Fruit fly (Drosophila melanogaster): ENCODE measurements around the gene CG42661.

The CG42661 gene

dm6 chr3L:7465209-7465608 lies at the start of gene CG42661, which contains the start of the genes CG42660 and Tsp66A:
TSS of gene CG42661 (plus strand) at chr3L:7465509.
TSS of gene CG42660 (plus strand) at chr3L:7465509.
TSS of gene Tsp66A (plus strand) at chr3L:7465509.
- no peak for TF ChIP-seq noc (tag; optimal IDR thresholded peaks at IDR 0.05)

- no peak for TF ChIP-seq noc (tag; optimal IDR thresholded peaks at IDR 0.05)
These were observed 42.7 kb upstream of the CG42661 start for dm6 chr3L:7422578-7422977.

DNA sequence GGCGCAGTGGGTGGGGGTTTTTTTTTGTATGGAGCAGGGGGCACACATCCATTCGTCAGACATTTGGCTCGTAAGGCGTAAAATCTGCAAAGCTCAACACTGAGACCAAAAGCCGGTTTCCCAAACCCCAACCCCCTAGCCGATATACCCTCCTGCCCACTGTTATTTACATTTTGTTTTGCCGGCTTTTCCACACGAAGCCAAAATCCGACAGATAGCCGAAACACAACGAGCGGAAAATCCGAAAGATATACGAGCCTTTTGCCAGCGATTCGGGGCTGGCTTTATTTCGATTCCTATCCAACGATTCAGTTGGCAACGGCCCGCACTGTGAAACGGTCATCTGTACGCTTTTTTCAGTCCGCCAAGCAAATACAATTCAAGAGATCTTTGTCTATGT lies 41.8 kb upstream of the CG42661 start, which contains the start of gene CG42458:
Gene CG42458, plus strand, starts transcription at position 311 of the 400 bp plus-strand sequence.
- no peak for TF ChIP-seq noc (tag; optimal IDR thresholded peaks at IDR 0.05)

DNA sequence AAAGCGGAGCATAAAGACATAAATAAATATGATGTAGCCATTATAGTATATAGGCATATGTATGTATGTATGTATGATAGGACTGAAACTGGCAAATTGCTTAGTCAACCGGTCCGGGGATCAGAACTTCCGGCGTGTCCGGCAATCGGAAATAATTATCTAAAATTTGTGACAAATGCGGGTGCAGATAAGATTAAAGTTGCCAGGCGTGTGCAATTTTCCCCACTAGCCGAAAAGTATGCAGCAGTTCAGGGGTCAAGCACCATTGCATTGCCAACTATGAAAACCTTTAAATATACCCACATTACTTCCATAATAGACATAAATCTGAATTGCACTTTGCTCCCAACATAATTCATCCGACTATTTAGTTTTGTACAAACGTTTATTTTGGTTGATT lies 33.0 kb upstream of the CG42661 start:
- no peak for TF ChIP-seq noc (tag; optimal IDR thresholded peaks at IDR 0.05)

DNA sequence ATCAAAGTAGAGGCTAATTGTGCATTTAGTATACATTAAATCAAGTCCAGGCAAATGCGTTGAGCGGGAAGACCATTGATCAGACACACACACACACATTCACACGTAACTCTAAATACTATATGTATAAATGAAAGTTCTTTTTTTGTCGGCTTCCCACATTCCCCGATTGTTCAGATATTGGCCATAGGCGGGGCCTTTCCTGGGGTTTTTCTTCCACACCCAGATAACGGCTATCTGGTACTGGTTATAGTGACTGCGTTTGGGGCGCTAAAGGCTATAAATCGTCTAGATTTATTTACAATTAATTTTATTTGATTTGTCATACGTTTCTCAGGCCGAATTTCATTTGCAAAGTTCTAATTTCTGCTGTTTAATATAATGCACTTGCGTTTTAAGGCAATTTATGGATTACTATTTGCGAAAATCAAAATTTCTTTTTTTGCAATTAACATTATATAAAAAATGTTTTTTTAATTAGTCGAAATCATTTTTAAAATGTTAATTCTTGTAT lies 32.4 kb upstream of the CG42661 start:
- TF ChIP-seq noc (tag; optimal IDR thresholded peaks at IDR 0.05), result no peak

dm6 chr3L:7433325-7433827 lies 31.9 kb upstream of the CG42661 start:
- TF ChIP-seq noc (tag; optimal IDR thresholded peaks at IDR 0.05), result no peak

DNA sequence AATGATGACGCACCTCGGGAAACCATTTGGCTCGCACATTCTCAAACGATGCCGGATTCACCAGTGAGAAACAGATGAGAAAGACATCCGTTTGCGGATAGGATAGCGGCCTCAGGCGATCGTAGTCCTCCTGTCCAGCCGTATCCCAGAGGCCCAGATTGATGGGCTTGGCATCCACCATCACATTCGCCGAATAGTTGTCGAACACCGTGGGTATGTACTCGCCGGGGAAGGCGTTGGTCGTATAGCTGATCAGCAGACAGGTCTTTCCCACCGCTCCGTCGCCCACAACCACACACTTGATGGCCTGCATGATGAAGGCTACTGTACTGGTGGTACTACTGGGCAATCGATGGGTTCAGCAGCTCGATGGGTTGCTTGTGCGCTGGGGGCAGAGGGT lies 31.1 kb upstream of the CG42661 start:
- TF ChIP-seq noc (tag; optimal IDR thresholded peaks at IDR 0.05), result no peak

- peak; percentile 60 for TF ChIP-seq noc (tag; optimal IDR thresholded peaks at IDR 0.05)
These were observed 30.3 kb upstream of the CG42661 start, which contains the start of gene Rac2 for dm6 chr3L:7434715-7435653. TSS of gene Rac2 (minus strand) at chr3L:7435190.

dm6 chr3L:7437366-7437765 lies 27.9 kb upstream of the CG42661 start, which contains the start of gene CG14835:
TSS of gene CG14835 (minus strand) at chr3L:7437466.
- TF ChIP-seq noc (tag; optimal IDR thresholded peaks at IDR 0.05), result no peak

dm6 chr3L:7439305-7439704 lies 26.0 kb upstream of the CG42661 start, which contains the start of gene sphinx1:
TSS of gene sphinx1 (minus strand) at chr3L:7439405.
- TF ChIP-seq noc (tag; optimal IDR thresholded peaks at IDR 0.05), result no peak

- no peak for TF ChIP-seq noc (tag; optimal IDR thresholded peaks at IDR 0.05)
These were observed 24.7 kb upstream of the CG42661 start, which contains the start of gene sphinx2 for dm6 chr3L:7440633-7441032. TSS of gene sphinx2 (minus strand) at chr3L:7440733.

DNA sequence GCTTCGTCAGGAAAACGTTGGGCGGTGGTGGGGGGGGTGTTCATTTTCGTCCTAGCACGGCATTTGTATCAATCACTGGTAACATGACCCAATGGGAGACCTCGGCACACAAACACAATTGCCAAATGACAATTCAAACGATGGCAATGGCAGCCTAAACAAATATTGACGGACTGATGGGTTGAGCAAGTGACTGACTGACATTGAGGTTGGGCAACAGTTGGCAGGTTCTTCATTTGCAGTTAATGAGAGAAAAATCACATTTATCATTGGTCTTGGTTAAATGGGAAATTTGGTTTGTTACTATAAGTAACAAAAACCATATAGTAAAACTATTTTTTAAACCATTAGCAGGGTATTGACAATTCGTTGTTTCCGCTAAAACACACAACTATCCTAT lies 16.2 kb upstream of the CG42661 start:
- TF ChIP-seq noc (tag; optimal IDR thresholded peaks at IDR 0.05), result no peak

DNA sequence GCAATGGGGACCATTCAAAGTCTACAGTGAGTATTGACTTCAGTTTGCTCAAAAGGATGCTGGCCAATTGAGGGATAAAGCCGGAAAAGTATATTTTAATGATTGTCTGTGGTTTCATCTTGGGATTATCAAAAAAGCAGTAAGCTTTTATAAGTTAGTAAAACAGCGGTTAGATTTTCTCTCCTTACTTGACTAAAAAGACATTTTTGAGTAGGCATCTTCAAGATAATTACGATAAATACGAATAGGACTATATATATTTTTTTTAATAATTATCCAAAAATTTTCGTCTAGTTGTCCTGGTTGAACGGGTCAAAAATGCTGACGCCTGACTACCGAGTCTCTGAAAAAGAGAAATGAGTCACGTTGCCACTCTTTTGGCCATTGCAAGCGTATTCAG lies 14.8 kb upstream of the CG42661 start, which contains the start of gene CG33278:
Gene CG33278, plus strand, starts transcription at position 301 of the 400 bp plus-strand sequence.
- no peak for TF ChIP-seq noc (tag; optimal IDR thresholded peaks at IDR 0.05)

DNA sequence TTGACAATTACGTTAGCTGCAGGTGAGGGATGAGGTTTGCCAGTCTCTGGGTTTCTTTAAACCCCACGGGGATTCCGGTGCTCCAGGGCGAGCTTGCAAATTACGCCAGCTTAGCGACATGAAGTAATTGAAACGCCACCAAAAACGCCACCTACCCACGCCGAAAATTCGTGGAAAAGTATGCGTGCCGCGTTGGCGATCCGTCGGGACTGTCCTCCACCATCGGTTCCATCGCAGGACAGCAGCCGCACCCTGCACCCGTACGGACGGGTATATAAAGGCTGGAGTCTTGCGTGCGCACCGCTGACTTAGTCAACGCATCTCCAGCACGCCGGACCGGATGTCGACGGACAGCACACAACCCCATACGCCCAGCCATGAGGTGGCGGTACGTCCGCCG lies 9.5 kb upstream of the CG42661 start, which contains the start of gene ppk26:
Gene ppk26, plus strand, starts transcription at position 301 of the 400 bp plus-strand sequence.
- no peak for TF ChIP-seq noc (tag; optimal IDR thresholded peaks at IDR 0.05)

DNA sequence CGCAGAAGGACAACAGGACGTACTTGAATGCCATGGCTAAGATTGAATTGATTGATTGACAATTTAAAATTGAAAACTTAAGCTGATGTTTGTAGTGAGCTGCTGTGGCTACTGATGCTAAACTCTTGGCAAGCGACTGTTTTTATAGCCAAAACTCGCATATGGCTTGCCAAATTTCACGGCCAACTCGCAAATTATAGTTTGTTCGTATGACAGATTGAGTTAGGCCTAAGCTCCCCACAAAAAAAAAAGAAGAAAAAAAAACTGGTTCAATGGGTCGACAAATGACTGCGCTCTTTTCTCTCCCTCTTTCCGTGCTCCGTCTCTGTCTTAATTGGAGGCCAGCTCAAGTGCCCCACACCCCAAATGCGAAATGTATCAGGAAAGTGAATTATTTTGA lies 4.9 kb downstream of the CG42661 start, which contains the start of gene CG8543:
Gene CG8543, minus strand, starts transcription at position 101 of the 400 bp plus-strand sequence.
- no peak for TF ChIP-seq noc (tag; optimal IDR thresholded peaks at IDR 0.05)

DNA sequence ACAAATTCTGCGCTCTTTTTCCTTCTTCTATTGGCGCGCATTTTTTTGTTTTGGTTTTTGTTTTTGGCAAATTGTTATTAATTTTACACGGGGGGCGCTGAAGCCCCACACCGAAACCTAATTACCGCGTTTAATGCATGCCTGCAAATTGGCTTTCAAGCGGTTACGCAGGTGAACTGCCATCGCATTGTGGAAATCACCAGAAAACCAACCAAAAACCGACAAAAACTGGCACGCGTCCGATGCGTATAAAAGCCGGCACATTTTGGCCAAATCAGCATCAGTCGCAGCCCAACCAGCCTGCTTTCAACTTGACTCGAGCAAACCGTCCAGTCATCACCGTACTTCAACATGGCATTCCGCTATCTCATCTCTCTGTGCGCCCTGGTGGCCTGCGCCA lies 6.0 kb downstream of the CG42661 start, which contains the start of gene CG8541:
Gene CG8541, plus strand, starts transcription at position 301 of the 400 bp plus-strand sequence.
- TF ChIP-seq noc (tag; optimal IDR thresholded peaks at IDR 0.05), result no peak

Data from whole organism, larva.